Fruit fly (Drosophila melanogaster) whole organism, embryonic: Measurements from ENCODE around the gene CG10132.

Experiments
- CG11398 ChIP-seq: fragments of 200-800 bp; sonication (Bioruptor generic); optimal IDR thresholded peaks from 2 replicates; lab custom pipeline; 2016; ENCODE audit warnings: missing biosample characterization, missing genetic modification characterization
- CG11456 ChIP-seq: fragments of 200-800 bp; sonication (Bioruptor generic); IDR thresholded peaks from 3 replicates; pipeline ENCODE4 v1.3.6; 2022; ENCODE audit warnings: missing biosample characterization, missing genetic modification characterization
- CG11723 ChIP-seq: fragments of 200-800 bp; sonication (Bioruptor generic); optimal IDR thresholded peaks from 2 replicates; lab custom pipeline; 2017; ENCODE audit warnings: missing biosample characterization, mild to moderate bottlenecking, missing genetic modification characterization
- CG13296 ChIP-seq: fragments of 200-800 bp; sonication (Bioruptor generic); optimal IDR thresholded peaks from 3 replicates; lab custom pipeline; 2018; ENCODE audit warnings: missing biosample characterization, mild to moderate bottlenecking, missing genetic modification characterization
- CG13424 ChIP-seq: fragments of 200-800 bp; sonication (Bioruptor generic); optimal IDR thresholded peaks from 2 replicates; lab custom pipeline; 2019; ENCODE audit warnings: missing biosample characterization, mild to moderate bottlenecking, missing genetic modification characterization, moderate library complexity
- CG14965 ChIP-seq: fragments of 200-800 bp; sonication (Bioruptor generic); optimal IDR thresholded peaks from 2 replicates; lab custom pipeline; 2016; ENCODE audit warnings: missing biosample characterization, missing genetic modification characterization, borderline replicate concordance
- CG15011 ChIP-seq: fragments of 200-800 bp; sonication (Bioruptor generic); optimal IDR thresholded peaks from 3 replicates; lab custom pipeline; 2018; ENCODE audit warnings: missing biosample characterization, mild to moderate bottlenecking, missing genetic modification characterization
- CG17829 ChIP-seq: fragments of 200-800 bp; optimal IDR thresholded peaks from 2 replicates; lab custom pipeline; 2019; ENCODE audit warnings: missing biosample characterization, mild to moderate bottlenecking, missing genetic modification characterization, moderate library complexity
- CG2199 ChIP-seq: fragments of 200-800 bp; sonication (Bioruptor generic); IDR thresholded peaks from 3 replicates; pipeline ENCODE4 v1.3.6; 2022; ENCODE audit warnings: missing biosample characterization, missing genetic modification characterization
- CG3847 ChIP-seq: fragments of 200-800 bp; sonication (Bioruptor generic); IDR thresholded peaks from 2 replicates; pipeline ENCODE4 v1.3.6; 2022; ENCODE audit warnings: missing biosample characterization, missing genetic modification characterization
- CG3995 ChIP-seq: fragments of 200-800 bp; sonication (Bioruptor generic); optimal IDR thresholded peaks from 3 replicates; lab custom pipeline; 2016; ENCODE audit warnings: missing biosample characterization, missing genetic modification characterization
- CG4707 ChIP-seq: fragments of 200-800 bp; sonication (Bioruptor generic); optimal IDR thresholded peaks from 2 replicates; lab custom pipeline; 2018; ENCODE audit warnings: missing biosample characterization, mild to moderate bottlenecking, missing genetic modification characterization, moderate library complexity
- CG6791 ChIP-seq: fragments of 200-800 bp; sonication (Bioruptor generic); IDR thresholded peaks from 3 replicates; pipeline ENCODE4 v1.3.6; 2022; ENCODE audit warnings: missing biosample characterization, missing genetic modification characterization; ENCODE audit not compliant: partially characterized antibody
- CG7271 ChIP-seq: fragments of 200-800 bp; sonication (Bioruptor generic); optimal IDR thresholded peaks from 2 replicates; lab custom pipeline; 2018; ENCODE audit warnings: missing biosample characterization, mild to moderate bottlenecking, missing genetic modification characterization, moderate library complexity
- CG7357 ChIP-seq: fragments of 200-800 bp; sonication (Bioruptor generic); IDR thresholded peaks from 3 replicates; pipeline ENCODE4 v1.3.6; 2022; ENCODE audit warnings: missing biosample characterization, missing genetic modification characterization
- CG7745 ChIP-seq: fragments of 200-800 bp; sonication (Bioruptor generic); optimal IDR thresholded peaks from 2 replicates; lab custom pipeline; 2018; ENCODE audit warnings: missing biosample characterization, mild to moderate bottlenecking, missing genetic modification characterization, moderate library complexity
- CG8478 ChIP-seq: fragments of >200 bp; optimal IDR thresholded peaks from 2 replicates; lab custom pipeline; 2018
- CG8765 ChIP-seq: fragments of 200-800 bp; sonication (Bioruptor generic); IDR thresholded peaks from 2 replicates; pipeline ENCODE4 v1.3.6; 2022; ENCODE audit warnings: missing biosample characterization, missing genetic modification characterization
- CTCF ChIP-seq: fragments of 200-800 bp; sonication (Bioruptor generic); optimal IDR thresholded peaks from 2 replicates; lab custom pipeline; 2017; ENCODE audit warnings: missing biosample characterization, mild to moderate bottlenecking, missing genetic modification characterization, moderate library complexity
- D19A ChIP-seq: fragments of 200-800 bp; optimal IDR thresholded peaks from 3 replicates; lab custom pipeline; 2019; ENCODE audit warnings: missing biosample characterization, mild to moderate bottlenecking, missing genetic modification characterization, moderate library complexity
- D19B ChIP-seq: fragments of 200-800 bp; sonication (Bioruptor generic); optimal IDR thresholded peaks from 2 replicates; lab custom pipeline; 2017; ENCODE audit warnings: missing biosample characterization, mild to moderate bottlenecking, missing genetic modification characterization
- HLH3B ChIP-seq: fragments of 200-800 bp; sonication (Bioruptor generic); IDR thresholded peaks from 2 replicates; pipeline ENCODE4 v1.3.6; 2022; ENCODE audit warnings: missing biosample characterization, missing genetic modification characterization
- Hr39 ChIP-seq: fragments of >200 bp; optimal IDR thresholded peaks from 2 replicates; lab custom pipeline; 2017
- Hr51 ChIP-seq, 2 experiments: fragments of 200-800 bp; sonication (Bioruptor generic); optimal IDR thresholded peaks; 2 replicates in 1 of 2; 3 replicates in 1 of 2; lab custom pipeline; 2016 to 2018; ENCODE audit warnings: missing biosample characterization in 2 of 2, missing genetic modification characterization in 2 of 2, mild to moderate bottlenecking in 1 of 2, moderate library complexity in 1 of 2
- NFAT ChIP-seq: fragments of 200-800 bp; sonication (Bioruptor generic); IDR thresholded peaks from 2 replicates; pipeline ENCODE4 v1.3.6; 2022; ENCODE audit warnings: missing biosample characterization, missing genetic modification characterization
- Nf-YA ChIP-seq: fragments of 200-800 bp; sonication (Bioruptor generic); IDR thresholded peaks from 2 replicates; pipeline ENCODE4 v1.3.6; 2022; ENCODE audit warnings: missing biosample characterization, missing genetic modification characterization
- Optix ChIP-seq: fragments of 200-800 bp; sonication (Bioruptor generic); IDR thresholded peaks from 3 replicates; pipeline ENCODE4 v1.3.6; 2022; ENCODE audit warnings: missing biosample characterization, missing genetic modification characterization
- Sry-β ChIP-seq: fragments of 200-800 bp; sonication (Bioruptor generic); optimal IDR thresholded peaks from 2 replicates; lab custom pipeline; 2018; ENCODE audit warnings: missing biosample characterization, mild to moderate bottlenecking, missing genetic modification characterization, moderate library complexity
- TFAM ChIP-seq: fragments of 200-800 bp; sonication (Bioruptor generic); optimal IDR thresholded peaks from 2 replicates; lab custom pipeline; 2017; ENCODE audit warnings: missing biosample characterization, missing genetic modification characterization, inconsistent platforms
- Taf1 ChIP-seq: fragments of 200-800 bp; sonication (Bioruptor generic); IDR thresholded peaks from 2 replicates; pipeline ENCODE4 v1.3.6; 2022; ENCODE audit warnings: missing biosample characterization, missing genetic modification characterization
- Xbp1 ChIP-seq: fragments of 200-800 bp; sonication (Bioruptor generic); optimal IDR thresholded peaks from 3 replicates; lab custom pipeline; 2016; ENCODE audit warnings: missing biosample characterization, mild to moderate bottlenecking, missing genetic modification characterization
- abd-A ChIP-seq: fragments of 200-800 bp; sonication (Bioruptor generic); optimal IDR thresholded peaks from 3 replicates; lab custom pipeline; 2019; ENCODE audit warnings: missing biosample characterization, mild to moderate bottlenecking, missing genetic modification characterization, moderate library complexity
- ap ChIP-seq: fragments of 200-800 bp; sonication (Bioruptor generic); IDR thresholded peaks from 2 replicates; pipeline ENCODE4 v1.3.6; 2022; ENCODE audit warnings: missing biosample characterization, missing genetic modification characterization
- bbx ChIP-seq: fragments of 200-800 bp; sonication (Bioruptor generic); IDR thresholded peaks from 2 replicates; pipeline ENCODE4 v1.3.6; 2022; ENCODE audit warnings: missing biosample characterization, missing genetic modification characterization; ENCODE audit not compliant: partially characterized antibody
- cad ChIP-seq: fragments of >200 bp; optimal IDR thresholded peaks from 2 replicates; lab custom pipeline; 2017; ENCODE audit warnings: missing biosample characterization, missing genetic modification characterization
- en ChIP-seq: fragments of 200-800 bp; sonication (Bioruptor generic); optimal IDR thresholded peaks from 2 replicates; lab custom pipeline; 2016; ENCODE audit warnings: missing biosample characterization, missing genetic modification characterization
- fd3F ChIP-seq: fragments of 200-800 bp; sonication (Bioruptor generic); optimal IDR thresholded peaks from 2 replicates; lab custom pipeline; 2018; ENCODE audit warnings: missing biosample characterization, mild to moderate bottlenecking, missing genetic modification characterization, moderate library complexity
- gce ChIP-seq: fragments of 200-800 bp; sonication (Bioruptor generic); IDR thresholded peaks from 3 replicates; pipeline ENCODE4 v1.3.6; 2022; ENCODE audit warnings: missing biosample characterization, missing genetic modification characterization
- gcm ChIP-seq: fragments of 200-800 bp; sonication (Bioruptor generic); optimal IDR thresholded peaks from 2 replicates; lab custom pipeline; 2019; ENCODE audit warnings: missing biosample characterization, mild to moderate bottlenecking, missing genetic modification characterization, moderate library complexity
- hb ChIP-seq: fragments of 200-800 bp; sonication (Bioruptor generic); IDR thresholded peaks from 3 replicates; pipeline ENCODE4 v1.3.6; 2022; ENCODE audit warnings: missing biosample characterization, missing genetic modification characterization; ENCODE audit not compliant: partially characterized antibody
- hkb ChIP-seq, 2 experiments: fragments of 200-800 bp in 1 of 2; fragments of >200 bp in 1 of 2; sonication (Bioruptor generic) in 1 of 2; IDR thresholded peaks in 1 of 2; optimal IDR thresholded peaks in 1 of 2; 2 replicates each; pipeline versions ENCODE4 v1.3.6 to Lab custom; 2017 to 2022; ENCODE audit warnings: missing biosample characterization in 1 of 2, missing genetic modification characterization in 1 of 2
- pb ChIP-seq: fragments of 200-800 bp; sonication (Bioruptor generic); optimal IDR thresholded peaks from 3 replicates; lab custom pipeline; 2016; ENCODE audit warnings: missing biosample characterization, missing genetic modification characterization
- peb ChIP-seq: fragments of 200-800 bp; sonication (Bioruptor generic); IDR thresholded peaks from 2 replicates; pipeline ENCODE4 v1.3.6; 2022; ENCODE audit warnings: missing biosample characterization, missing genetic modification characterization
- pita ChIP-seq: fragments of 200-800 bp; sonication (Bioruptor generic); optimal IDR thresholded peaks from 2 replicates; lab custom pipeline; 2017; ENCODE audit warnings: missing biosample characterization, mild to moderate bottlenecking, missing genetic modification characterization
- sens ChIP-seq: fragments of 200-800 bp; sonication (Bioruptor generic); peaks from one replicate; lab custom pipeline; 2016; ENCODE audit warnings: missing biosample characterization, missing genetic modification characterization
- sisA ChIP-seq: fragments of 200-800 bp; sonication (Bioruptor generic); IDR thresholded peaks from 2 replicates; pipeline ENCODE4 v1.3.6; 2022; ENCODE audit warnings: missing biosample characterization, missing genetic modification characterization
- tin ChIP-seq: fragments of 200-800 bp; sonication (Bioruptor generic); optimal IDR thresholded peaks from 3 replicates; lab custom pipeline; 2016; ENCODE audit warnings: missing biosample characterization, missing genetic modification characterization
- toy ChIP-seq: fragments of 200-800 bp; sonication (Bioruptor generic); IDR thresholded peaks from 2 replicates; pipeline ENCODE4 v1.3.6; 2022; ENCODE audit warnings: missing biosample characterization, missing genetic modification characterization
- tup ChIP-seq: fragments of 200-800 bp; sonication (Bioruptor generic); optimal IDR thresholded peaks from 2 replicates; lab custom pipeline; 2016; ENCODE audit warnings: missing biosample characterization, mild to moderate bottlenecking, missing genetic modification characterization, moderate library complexity
- unc-4 ChIP-seq: fragments of 200-800 bp; sonication (Bioruptor generic); IDR thresholded peaks from 2 replicates; pipeline ENCODE4 v1.3.6; 2022; ENCODE audit warnings: missing biosample characterization, missing genetic modification characterization; ENCODE audit not compliant: partially characterized antibody

Gene CG10132

dm6 chr2L:19571574-19572495, 53.2 kb downstream of the CG10132 start (continued):
- TF ChIP-seq CG2199 (GFP tag; lab: Robert Waterston, UW): no peak
- TF ChIP-seq CTCF (GFP tag; lab: Kevin White, UChicago): no peak
- TF ChIP-seq hb: no peak
- TF ChIP-seq CG6791 (GFP tag; lab: Robert Waterston, UW): peak; percentile 50; the same call in 2 of the 3 replicates
- no peak for TF ChIP-seq CG7357 (GFP tag; lab: Robert Waterston, UW)
- TF ChIP-seq Taf1 (GFP tag; lab: Robert Waterston, UW): no peak
- no peak for TF ChIP-seq Optix
- TF ChIP-seq NFAT (GFP tag; lab: Robert Waterston, UW): no peak
- TF ChIP-seq CG8765: no peak
- TF ChIP-seq ap (GFP tag; lab: Robert Waterston, UW): no peak
- no peak for TF ChIP-seq Hr51 (GFP tag; optimal IDR thresholded peaks at IDR 0.05; lab: Kevin White, UChicago)
- TF ChIP-seq CG13296: no peak
- no peak for TF ChIP-seq gcm (GFP tag; lab: Kevin White, UChicago)
- TF ChIP-seq CG3995: no peak
- TF ChIP-seq CG15011 (GFP tag; lab: Kevin White, UChicago): no peak
- no peak for TF ChIP-seq CG4707 (GFP tag; lab: Kevin White, UChicago)
- peak; percentile 36 for TF ChIP-seq sens (GFP tag; lab: Kevin White, UChicago)
- peak; percentile 34 for TF ChIP-seq abd-A (tag; lab: Kevin White, UChicago)
- no peak for TF ChIP-seq HLH3B (GFP tag; lab: Robert Waterston, UW)
- peak; percentile 36 for TF ChIP-seq bbx (GFP tag; lab: Robert Waterston, UW)
- peak; percentile 51 for TF ChIP-seq hkb (optimal IDR thresholded peaks at IDR 0.05; lab: Kevin White, UChicago)
- TF ChIP-seq hkb (GFP tag; IDR thresholded peaks at IDR 0.05; lab: Robert Waterston, UW): peak; percentile 77
- TF ChIP-seq TFAM (GFP tag; lab: Kevin White, UChicago): no peak
- TF ChIP-seq toy (GFP tag; lab: Robert Waterston, UW): no peak
- no peak for TF ChIP-seq tin (GFP tag; lab: Kevin White, UChicago)
- TF ChIP-seq Sry-β (GFP tag; lab: Kevin White, UChicago): no peak
- TF ChIP-seq CG11723 (GFP tag; lab: Kevin White, UChicago): no peak
- TF ChIP-seq unc-4: peak; percentile 31; the same call in 1 of the 2 replicates
- no peak for TF ChIP-seq CG11398 (GFP tag; lab: Kevin White, UChicago)
- TF ChIP-seq pb (GFP tag; lab: Kevin White, UChicago): no peak
- peak; percentile 48 for TF ChIP-seq cad (GFP tag; lab: Kevin White, UChicago)
- no peak for TF ChIP-seq CG14965
- peak; percentile 46 for TF ChIP-seq pita (GFP tag; lab: Kevin White, UChicago)
- no peak for TF ChIP-seq Hr39 (lab: Kevin White, UChicago)
- TF ChIP-seq CG11456 (GFP tag; lab: Robert Waterston, UW): no peak
- TF ChIP-seq tup (GFP tag; lab: Kevin White, UChicago): no peak
- no peak for TF ChIP-seq D19A (tag; lab: Kevin White, UChicago)
- TF ChIP-seq fd3F (GFP tag; lab: Kevin White, UChicago): no peak
- TF ChIP-seq Xbp1 (GFP tag; lab: Kevin White, UChicago): no peak
- no peak for TF ChIP-seq en
- TF ChIP-seq CG3847 (GFP tag; lab: Robert Waterston, UW): no peak
- TF ChIP-seq CG7271 (tag; lab: Kevin White, UChicago): no peak
- TF ChIP-seq D19B (GFP tag; lab: Kevin White, UChicago): no peak
- no peak for TF ChIP-seq sisA (GFP tag; lab: Robert Waterston, UW)
- TF ChIP-seq gce (GFP tag; lab: Robert Waterston, UW): no peak
- TF ChIP-seq Nf-YA (GFP tag; lab: Robert Waterston, UW): no peak
- TF ChIP-seq CG8478 (lab: Kevin White, UChicago): peak; percentile 94
- no peak for TF ChIP-seq CG7745 (tag; lab: Kevin White, UChicago)
- TF ChIP-seq CG13424 (tag; lab: Kevin White, UChicago): no peak
- no peak for TF ChIP-seq peb
- TF ChIP-seq CG17829 (tag; lab: Kevin White, UChicago): peak; percentile 39
